Fruit fly (Drosophila melanogaster) whole organism, embryonic: ENCODE measurements around the gene CG5079.
A peak's percentile ranks its signal among the peaks of the same experiment; 100 is the strongest.

Experiments
- Ada2b ChIP-seq: fragments of 200-800 bp; sonication (Bioruptor generic); IDR thresholded peaks from 2 replicates; pipeline ENCODE4 v1.3.6; 2022; ENCODE audit warnings: missing biosample characterization, missing genetic modification characterization
- B-H1 ChIP-seq: fragments of 200-800 bp; sonication (Bioruptor generic); IDR thresholded peaks from 3 replicates; pipeline ENCODE4 v1.3.6; 2022; ENCODE audit warnings: missing biosample characterization, missing genetic modification characterization
- CG10431 ChIP-seq: fragments of 200-800 bp; sonication (Bioruptor generic); optimal IDR thresholded peaks from 3 replicates; lab custom pipeline; 2018; ENCODE audit warnings: missing biosample characterization, mild to moderate bottlenecking, missing genetic modification characterization
- CG11504 ChIP-seq: fragments of 200-800 bp; sonication (Bioruptor generic); optimal IDR thresholded peaks from 3 replicates; lab custom pipeline; 2019; ENCODE audit warnings: missing biosample characterization, mild to moderate bottlenecking, missing genetic modification characterization, moderate library complexity
- CG11695 ChIP-seq: fragments of 200-800 bp; sonication (Bioruptor generic); IDR thresholded peaks from 3 replicates; pipeline ENCODE4 v1.3.6; 2022; ENCODE audit warnings: missing biosample characterization, missing genetic modification characterization
- CG12219 ChIP-seq: fragments of 200-800 bp; sonication (Bioruptor generic); optimal IDR thresholded peaks from 3 replicates; lab custom pipeline; 2018; ENCODE audit warnings: missing biosample characterization, mild to moderate bottlenecking, missing genetic modification characterization
- CG12299 ChIP-seq: fragments of 200-800 bp; sonication (Bioruptor generic); optimal IDR thresholded peaks from 2 replicates; lab custom pipeline; 2018; ENCODE audit warnings: missing biosample characterization, mild to moderate bottlenecking, missing genetic modification characterization
- CG12391 ChIP-seq: fragments of 200-800 bp; sonication (Bioruptor generic); optimal IDR thresholded peaks from 3 replicates; lab custom pipeline; 2018; ENCODE audit warnings: missing biosample characterization, mild to moderate bottlenecking, missing genetic modification characterization, moderate library complexity
- CG14441 ChIP-seq: fragments of 200-800 bp; sonication (Bioruptor generic); IDR thresholded peaks from 2 replicates; pipeline ENCODE4 v1.3.6; 2022; ENCODE audit warnings: missing biosample characterization, missing genetic modification characterization
- CG15011 ChIP-seq: fragments of 200-800 bp; sonication (Bioruptor generic); optimal IDR thresholded peaks from 3 replicates; lab custom pipeline; 2018; ENCODE audit warnings: missing biosample characterization, mild to moderate bottlenecking, missing genetic modification characterization
- CG15479 ChIP-seq: fragments of 200-800 bp; sonication (Bioruptor generic); optimal IDR thresholded peaks from 3 replicates; lab custom pipeline; 2019; ENCODE audit warnings: missing biosample characterization, mild to moderate bottlenecking, missing genetic modification characterization, moderate library complexity
- CG15696 ChIP-seq: fragments of 200-800 bp; sonication (Bioruptor generic); optimal IDR thresholded peaks from 2 replicates; lab custom pipeline; 2019; ENCODE audit warnings: missing biosample characterization, mild to moderate bottlenecking, missing genetic modification characterization, moderate library complexity
- CG17328 ChIP-seq: fragments of 200-800 bp; sonication (Bioruptor generic); IDR thresholded peaks from 2 replicates; pipeline ENCODE4 v1.3.6; 2022; ENCODE audit warnings: missing biosample characterization, missing genetic modification characterization
- CG3163 ChIP-seq: fragments of 200-800 bp; sonication (Bioruptor generic); optimal IDR thresholded peaks from 3 replicates; lab custom pipeline; 2016; ENCODE audit warnings: missing biosample characterization, missing genetic modification characterization
- CG32532 ChIP-seq: fragments of 200-800 bp; sonication (Bioruptor generic); IDR thresholded peaks from 2 replicates; pipeline ENCODE4 v1.3.6; 2022; ENCODE audit warnings: missing biosample characterization, missing genetic modification characterization
- CG33557 ChIP-seq: fragments of 200-800 bp; sonication (Bioruptor generic); optimal IDR thresholded peaks from 2 replicates; lab custom pipeline; 2019; ENCODE audit warnings: missing biosample characterization, mild to moderate bottlenecking, missing genetic modification characterization, moderate library complexity
- CG34422 ChIP-seq: fragments of 200-800 bp; sonication (Bioruptor generic); IDR thresholded peaks from 3 replicates; pipeline ENCODE4 v1.3.6; 2022; ENCODE audit warnings: missing biosample characterization, missing genetic modification characterization
- CG3726 ChIP-seq: fragments of 200-800 bp; sonication (Bioruptor generic); IDR thresholded peaks from 3 replicates; pipeline ENCODE4, ENCODE4 v1.3.6; 2022; ENCODE audit warnings: missing biosample characterization, missing genetic modification characterization
- CG4360 ChIP-seq: fragments of 200-800 bp; sonication (Bioruptor generic); IDR thresholded peaks from 2 replicates; pipeline ENCODE4 v1.3.6; 2022; ENCODE audit warnings: missing biosample characterization, missing genetic modification characterization
- CG6683 ChIP-seq: fragments of 200-800 bp; sonication (Bioruptor generic); optimal IDR thresholded peaks from 2 replicates; lab custom pipeline; 2017; ENCODE audit warnings: missing biosample characterization, mild to moderate bottlenecking, missing genetic modification characterization, missing genetic modification reagents
- CG6765 ChIP-seq: fragments of 200-800 bp; sonication (Bioruptor generic); optimal IDR thresholded peaks from 3 replicates; lab custom pipeline; 2017; ENCODE audit warnings: missing biosample characterization, mild to moderate bottlenecking, missing genetic modification characterization
- CG6854 ChIP-seq: fragments of 200-800 bp; sonication (Bioruptor generic); optimal IDR thresholded peaks from 3 replicates; lab custom pipeline; 2017; ENCODE audit warnings: missing biosample characterization, mild to moderate bottlenecking, missing genetic modification characterization
- CG7556 ChIP-seq: fragments of 200-800 bp; sonication (Bioruptor generic); optimal IDR thresholded peaks from 2 replicates; lab custom pipeline; 2017; ENCODE audit warnings: missing biosample characterization, mild to moderate bottlenecking, missing genetic modification characterization
- CG8089 ChIP-seq: fragments of 200-800 bp; sonication (Bioruptor generic); optimal IDR thresholded peaks from 3 replicates; lab custom pipeline; 2016; ENCODE audit warnings: missing biosample characterization, missing genetic modification characterization
- CG8388 ChIP-seq: fragments of 200-800 bp; sonication (Bioruptor generic); optimal IDR thresholded peaks from 2 replicates; lab custom pipeline; 2019; ENCODE audit warnings: missing biosample characterization, mild to moderate bottlenecking, missing genetic modification characterization, moderate library complexity
- CG8944 ChIP-seq: fragments of 200-800 bp; sonication (Bioruptor generic); optimal IDR thresholded peaks from 3 replicates; lab custom pipeline; 2016; ENCODE audit warnings: missing biosample characterization, missing genetic modification characterization
- CG9437 ChIP-seq: fragments of 200-800 bp; sonication (Bioruptor generic); optimal IDR thresholded peaks from 2 replicates; lab custom pipeline; 2018; ENCODE audit warnings: missing biosample characterization, mild to moderate bottlenecking, missing genetic modification characterization
- CG9932 ChIP-seq: fragments of 200-800 bp; sonication (Bioruptor generic); IDR thresholded peaks from 2 replicates; pipeline ENCODE4 v1.3.6; 2022; ENCODE audit warnings: missing biosample characterization, missing genetic modification characterization
- Deaf1 ChIP-seq: fragments of 200-800 bp; optimal IDR thresholded peaks from 3 replicates; lab custom pipeline; 2019; ENCODE audit warnings: missing biosample characterization, mild to moderate bottlenecking, missing genetic modification characterization, moderate library complexity
- HLHmδ ChIP-seq: fragments of 200-800 bp; sonication (Bioruptor generic); optimal IDR thresholded peaks from 2 replicates; lab custom pipeline; 2018; ENCODE audit warnings: missing biosample characterization, mild to moderate bottlenecking, missing genetic modification characterization, moderate library complexity
- Hey ChIP-seq: fragments of 200-800 bp; sonication (Bioruptor generic); optimal IDR thresholded peaks from 3 replicates; lab custom pipeline; 2018; ENCODE audit warnings: missing biosample characterization, mild to moderate bottlenecking, missing genetic modification characterization
- Hr39 ChIP-seq: fragments of >200 bp; optimal IDR thresholded peaks from 2 replicates; lab custom pipeline; 2017
- Hsf ChIP-seq: fragments of 200-800 bp; sonication (Bioruptor generic); optimal IDR thresholded peaks from 3 replicates; lab custom pipeline; 2016; ENCODE audit warnings: missing biosample characterization, missing genetic modification characterization
- Mad ChIP-seq: fragments of 200-800 bp; sonication (Bioruptor generic); optimal IDR thresholded peaks from 2 replicates; lab custom pipeline; 2016; ENCODE audit warnings: missing biosample characterization, missing genetic modification characterization
- Nf-YA ChIP-seq: fragments of 200-800 bp; sonication (Bioruptor generic); IDR thresholded peaks from 2 replicates; pipeline ENCODE4 v1.3.6; 2022; ENCODE audit warnings: missing biosample characterization, missing genetic modification characterization
- Sox102F ChIP-seq: fragments of 200-800 bp; sonication (Bioruptor generic); optimal IDR thresholded peaks from 2 replicates; lab custom pipeline; 2018; ENCODE audit warnings: missing biosample characterization, mild to moderate bottlenecking, missing genetic modification characterization, moderate library complexity
- Stat92E ChIP-seq, 3 experiments: fragments of >200 bp in 2 of 3; fragments of 200-800 bp in 1 of 3; sonication (Bioruptor generic) in 1 of 3; optimal IDR thresholded peaks; 2 replicates each; lab custom pipeline; 2017 to 2019; ENCODE audit warnings: missing biosample characterization in 3 of 3, missing genetic modification characterization in 3 of 3, mild to moderate bottlenecking in 1 of 3, moderate library complexity in 1 of 3
- Tbp ChIP-seq: fragments of >200 bp; optimal IDR thresholded peaks from 2 replicates; lab custom pipeline; 2018; ENCODE audit warnings: missing biosample characterization, missing genetic modification characterization
- ash1 ChIP-seq: fragments of 200-800 bp; sonication (Bioruptor generic); optimal IDR thresholded peaks from 2 replicates; lab custom pipeline; 2018; ENCODE audit warnings: missing biosample characterization, mild to moderate bottlenecking, missing genetic modification characterization
- bigmax ChIP-seq: fragments of 200-800 bp; sonication (Bioruptor generic); optimal IDR thresholded peaks from 2 replicates; lab custom pipeline; 2018; ENCODE audit warnings: missing biosample characterization, mild to moderate bottlenecking, missing genetic modification characterization
- dimm ChIP-seq: fragments of 200-800 bp; sonication (Bioruptor generic); IDR thresholded peaks from 2 replicates; pipeline ENCODE4 v1.3.6; 2022; ENCODE audit warnings: missing biosample characterization, missing genetic modification characterization
- gce ChIP-seq: fragments of 200-800 bp; sonication (Bioruptor generic); IDR thresholded peaks from 3 replicates; pipeline ENCODE4 v1.3.6; 2022; ENCODE audit warnings: missing biosample characterization, missing genetic modification characterization
- gem ChIP-seq: fragments of 200-800 bp; sonication (Bioruptor generic); optimal IDR thresholded peaks from 2 replicates; lab custom pipeline; 2019; ENCODE audit warnings: missing biosample characterization, mild to moderate bottlenecking, missing genetic modification characterization, moderate library complexity
- gro ChIP-seq: fragments of 200-800 bp; sonication (Bioruptor generic); optimal IDR thresholded peaks from 2 replicates; lab custom pipeline; 2016; ENCODE audit warnings: missing biosample characterization, missing genetic modification characterization
- her ChIP-seq: fragments of 200-800 bp; sonication (Bioruptor generic); optimal IDR thresholded peaks from 2 replicates; lab custom pipeline; 2016; ENCODE audit warnings: missing biosample characterization, missing genetic modification characterization
- mam ChIP-seq: fragments of 200-800 bp; sonication (Bioruptor generic); optimal IDR thresholded peaks from 3 replicates; lab custom pipeline; 2016; ENCODE audit warnings: missing biosample characterization, missing genetic modification characterization
- pho ChIP-seq: fragments of 200-800 bp; sonication (Bioruptor generic); optimal IDR thresholded peaks from 2 replicates; lab custom pipeline; 2016; ENCODE audit warnings: missing biosample characterization, missing genetic modification characterization
- row ChIP-seq: fragments of 200-800 bp; sonication (Bioruptor generic); IDR thresholded peaks from 3 replicates; pipeline ENCODE4 v1.3.6; 2022; ENCODE audit warnings: missing biosample characterization, missing genetic modification characterization
- schlank ChIP-seq: fragments of 200-800 bp; sonication (Bioruptor generic); optimal IDR thresholded peaks from 2 replicates; lab custom pipeline; 2018; ENCODE audit warnings: missing biosample characterization, mild to moderate bottlenecking, missing genetic modification characterization
- ttk ChIP-seq: fragments of 200-800 bp; sonication (Bioruptor generic); IDR thresholded peaks from 2 replicates; pipeline ENCODE4 v2.1.2; 2022; ENCODE audit warnings: missing biosample characterization, missing genetic modification characterization
- unc-4 ChIP-seq: fragments of 200-800 bp; sonication (Bioruptor generic); IDR thresholded peaks from 2 replicates; pipeline ENCODE4 v1.3.6; 2022; ENCODE audit warnings: missing biosample characterization, missing genetic modification characterization; ENCODE audit not compliant: partially characterized antibody
- z ChIP-seq: fragments of 200-800 bp; sonication (Bioruptor generic); IDR thresholded peaks from 3 replicates; pipeline ENCODE4 v1.3.6; 2022; ENCODE audit warnings: missing biosample characterization, missing genetic modification characterization

The CG5079 gene

dm6 chr3R:25640463-25640862 is 27.0 kb downstream of the CG5079 start (continued):
- TF ChIP-seq B-H1 (GFP tag; lab: Robert Waterston, UW), result no peak; the same call in 2 of the 3 replicates
- peak; percentile 32 for TF ChIP-seq CG33557
- TF ChIP-seq CG8944, result peak; percentile 32
- peak; percentile 64 for TF ChIP-seq CG12391 (tag; lab: Kevin White, UChicago)
- TF ChIP-seq Nf-YA (GFP tag; lab: Robert Waterston, UW), result no peak
- TF ChIP-seq CG15479 (GFP tag; lab: Kevin White, UChicago), result peak; percentile 11
- TF ChIP-seq Hey (tag; lab: Kevin White, UChicago), result no peak
- TF ChIP-seq her (GFP tag; lab: Kevin White, UChicago), result no peak
- TF ChIP-seq CG8089 (GFP tag; lab: Kevin White, UChicago), result peak; percentile 29
- peak; percentile 60 for TF ChIP-seq Sox102F (GFP tag; lab: Kevin White, UChicago)
- TF ChIP-seq CG4360 (GFP tag; lab: Robert Waterston, UW), result peak; percentile 70
- peak; percentile 76 for TF ChIP-seq CG11504
- peak; percentile 63 for TF ChIP-seq CG17328
- peak; percentile 70 for TF ChIP-seq row (GFP tag; lab: Robert Waterston, UW)
- no peak for TF ChIP-seq CG15011 (GFP tag; lab: Kevin White, UChicago)
- TF ChIP-seq CG12219 (GFP tag; lab: Kevin White, UChicago), result peak; percentile 32
- no peak for TF ChIP-seq ash1 (GFP tag; lab: Kevin White, UChicago)
- peak; percentile 50 for TF ChIP-seq Mad (GFP tag; lab: Kevin White, UChicago)
- peak; percentile 10; the same call in 1 of the 2 replicates for TF ChIP-seq CG9932 (GFP tag; lab: Robert Waterston, UW)
- no peak for TF ChIP-seq schlank (tag; lab: Kevin White, UChicago)
- no peak for TF ChIP-seq unc-4
- TF ChIP-seq pho (GFP tag; lab: Kevin White, UChicago), result no peak
- no peak for TF ChIP-seq Deaf1
- no peak for TF ChIP-seq CG3726 (GFP tag; lab: Robert Waterston, UW)
- no peak for TF ChIP-seq CG10431
- peak; percentile 38 for TF ChIP-seq CG8388 (GFP tag; lab: Kevin White, UChicago)
- peak; percentile 44 for TF ChIP-seq CG7556 (GFP tag; lab: Kevin White, UChicago)
- no peak for TF ChIP-seq HLHmδ (GFP tag; lab: Kevin White, UChicago)
- TF ChIP-seq CG3163 (GFP tag; lab: Kevin White, UChicago), result no peak
- no peak for TF ChIP-seq CG6854 (GFP tag; lab: Kevin White, UChicago)
- TF ChIP-seq CG15696 (tag; lab: Kevin White, UChicago), result peak; percentile 83
- TF ChIP-seq Stat92E (GFP tag; optimal IDR thresholded peaks at IDR 0.05; lab: Kevin White, UChicago), result no peak
- no peak for TF ChIP-seq bigmax (GFP tag; lab: Kevin White, UChicago)
- no peak for TF ChIP-seq CG12299 (tag; lab: Kevin White, UChicago)
- peak; percentile 36; the same call in 1 of the 2 replicates for TF ChIP-seq CG32532 (GFP tag; lab: Robert Waterston, UW)
- TF ChIP-seq dimm, result no peak
- peak; percentile 65; the same call in 1 of the 2 replicates for TF ChIP-seq Ada2b (GFP tag; lab: Robert Waterston, UW)
- no peak for TF ChIP-seq Hr39
- peak; percentile 60; the same call in 2 of the 3 replicates for TF ChIP-seq CG11695 (GFP tag; lab: Robert Waterston, UW)
- TF ChIP-seq gro (GFP tag; lab: Kevin White, UChicago), result no peak
- peak; percentile 41; the same call in 1 of the 2 replicates for TF ChIP-seq CG14441 (GFP tag; lab: Robert Waterston, UW)
- 0 out of 2 replicates have a peak, but pooled peaks have one; percentile 27 for TF ChIP-seq ttk
- TF ChIP-seq CG6765 (GFP tag; lab: Kevin White, UChicago), result no peak
- TF ChIP-seq CG9437 (GFP tag; lab: Kevin White, UChicago), result no peak
- no peak for TF ChIP-seq CG6683
- peak; percentile 18 for TF ChIP-seq Hsf (GFP tag; lab: Kevin White, UChicago)
- TF ChIP-seq CG34422 (GFP tag; lab: Robert Waterston, UW), result no peak
- TF ChIP-seq z (GFP tag; lab: Robert Waterston, UW), result no peak
- peak; percentile 79 for TF ChIP-seq gem (tag; lab: Kevin White, UChicago)
- TF ChIP-seq Tbp (GFP tag; lab: Kevin White, UChicago), result no peak
- TF ChIP-seq gce (GFP tag; lab: Robert Waterston, UW), result 0 out of 3 replicates have a peak, but pooled peaks have one; percentile 23
- peak; percentile 16 for TF ChIP-seq mam (GFP tag; lab: Kevin White, UChicago)
